Fruit fly (Drosophila melanogaster) whole organism, pupa: ENCODE measurements around the gene Non2.

Experiments used
- CG10348 ChIP-seq: fragments of 200-800 bp; sonication (Bioruptor generic); IDR thresholded peaks from 2 replicates; pipeline ENCODE4 v1.3.6; 2022; ENCODE audit warnings: missing biosample characterization, missing genetic modification characterization
- CG12605 ChIP-seq: fragments of 200-800 bp; sonication (Bioruptor generic); IDR thresholded peaks from 2 replicates; pipeline ENCODE4 v1.3.6; 2022; ENCODE audit warnings: missing biosample characterization, missing genetic modification characterization
- CG13204 ChIP-seq: fragments of 200-800 bp; sonication (Bioruptor generic); optimal IDR thresholded peaks from 2 replicates; lab custom pipeline; 2018; ENCODE audit warnings: missing biosample characterization, mild to moderate bottlenecking, missing genetic modification characterization, moderate library complexity
- CG14655 ChIP-seq: fragments of 200-800 bp; sonication (Bioruptor generic); optimal IDR thresholded peaks from 3 replicates; lab custom pipeline; 2017; ENCODE audit warnings: mild to moderate bottlenecking, missing biosample characterization, missing genetic modification reagents, missing genetic modification characterization
- CG15710 ChIP-seq: fragments of 200-800 bp; sonication (Bioruptor generic); optimal IDR thresholded peaks from 2 replicates; lab custom pipeline; 2018; ENCODE audit warnings: missing biosample characterization, mild to moderate bottlenecking, missing genetic modification characterization, moderate library complexity
- CG17806 ChIP-seq: fragments of 200-800 bp; sonication (Bioruptor generic); optimal IDR thresholded peaks from 2 replicates; lab custom pipeline; 2018; ENCODE audit warnings: missing biosample characterization, mild to moderate bottlenecking, missing genetic modification characterization, moderate library complexity
- CG32121 ChIP-seq: fragments of 200-800 bp; sonication (Bioruptor generic); IDR thresholded peaks from 2 replicates; pipeline ENCODE4 v1.3.6; 2022; ENCODE audit warnings: missing biosample characterization, missing genetic modification characterization
- CG34367 ChIP-seq: fragments of 200-800 bp; sonication (Bioruptor generic); optimal IDR thresholded peaks from 2 replicates; lab custom pipeline; 2018; ENCODE audit warnings: missing biosample characterization, mild to moderate bottlenecking, missing genetic modification characterization
- CG4496 ChIP-seq: fragments of 200-800 bp; sonication (Bioruptor generic); IDR thresholded peaks from 3 replicates; pipeline ENCODE4 v1.3.6; 2022; ENCODE audit warnings: missing biosample characterization, missing genetic modification characterization
- CG8159 ChIP-seq: fragments of 200-800 bp; sonication (Bioruptor generic); optimal IDR thresholded peaks from 3 replicates; lab custom pipeline; 2018; ENCODE audit warnings: missing biosample characterization, mild to moderate bottlenecking, missing genetic modification characterization, moderate library complexity
- CG8301 ChIP-seq: fragments of 200-800 bp; sonication (Bioruptor generic); optimal IDR thresholded peaks from 2 replicates; lab custom pipeline; 2018; ENCODE audit warnings: missing biosample characterization, mild to moderate bottlenecking, missing genetic modification characterization
- CG9948 ChIP-seq: fragments of 200-800 bp; sonication (Bioruptor generic); optimal IDR thresholded peaks from 2 replicates; lab custom pipeline; 2018; ENCODE audit warnings: missing biosample characterization, mild to moderate bottlenecking, missing genetic modification characterization, moderate library complexity
- D1 ChIP-seq: fragments of 200-800 bp; sonication (Bioruptor generic); optimal IDR thresholded peaks from 2 replicates; lab custom pipeline; 2018; ENCODE audit warnings: missing biosample characterization, mild to moderate bottlenecking, missing genetic modification characterization, moderate library complexity
- EcR ChIP-seq: fragments of 200-800 bp; sonication (Bioruptor generic); optimal IDR thresholded peaks from 3 replicates; lab custom pipeline; 2019; ENCODE audit warnings: missing biosample characterization, missing genetic modification characterization, mild to moderate bottlenecking, moderate library complexity, missing genetic modification reagents
- Ets98B ChIP-seq: fragments of 200-800 bp; sonication (Bioruptor generic); IDR thresholded peaks from 2 replicates; pipeline ENCODE4 v1.3.6; 2022; ENCODE audit warnings: missing biosample characterization, missing genetic modification characterization
- Pif1A ChIP-seq: fragments of 200-800 bp; sonication (Bioruptor generic); optimal IDR thresholded peaks from 3 replicates; lab custom pipeline; 2016; ENCODE audit warnings: missing biosample characterization, missing genetic modification characterization
- Pif1B ChIP-seq: fragments of 200-800 bp; sonication (Bioruptor generic); optimal IDR thresholded peaks from 3 replicates; lab custom pipeline; 2016; ENCODE audit warnings: missing biosample characterization, missing genetic modification characterization
- Snoo ChIP-seq: fragments of 200-800 bp; sonication (Bioruptor generic); optimal IDR thresholded peaks from 3 replicates; lab custom pipeline; 2017; ENCODE audit warnings: missing biosample characterization, mild to moderate bottlenecking, missing genetic modification characterization, inconsistent platforms
- fd96Ca ChIP-seq: fragments of 200-800 bp; sonication (Bioruptor generic); IDR thresholded peaks from 3 replicates; pipeline ENCODE4 v1.3.6; 2022; ENCODE audit warnings: missing biosample characterization, missing genetic modification characterization
- gl ChIP-seq: fragments of 200-800 bp; sonication (Bioruptor generic); optimal IDR thresholded peaks from 2 replicates; lab custom pipeline; 2018; ENCODE audit warnings: missing biosample characterization, mild to moderate bottlenecking, missing genetic modification characterization
- rn ChIP-seq: fragments of 200-800 bp; sonication (Bioruptor generic); IDR thresholded peaks from 2 replicates; pipeline ENCODE4 v1.3.6; 2022; ENCODE audit warnings: missing biosample characterization, missing genetic modification characterization

The Non2 gene

dm6 chr3L:2734363-2735160, 32.2 kb upstream of the Non2 start:
- TF ChIP-seq gl (tag; lab: Kevin White, UChicago): no peak
- peak; percentile 6 for TF ChIP-seq CG8301 (tag; lab: Kevin White, UChicago)
- no peak for TF ChIP-seq CG10348
- TF ChIP-seq CG34367 (tag; lab: Kevin White, UChicago): no peak
- peak; percentile 58; the same call in 1 of the 3 replicates for TF ChIP-seq fd96Ca (GFP tag; lab: Robert Waterston, UW)
- TF ChIP-seq CG17806 (tag; lab: Kevin White, UChicago): no peak
- TF ChIP-seq CG9948: peak; percentile 18
- TF ChIP-seq CG13204 (GFP tag; lab: Kevin White, UChicago): no peak
- TF ChIP-seq D1 (tag; lab: Kevin White, UChicago): no peak
- TF ChIP-seq Pif1B (GFP tag; lab: Kevin White, UChicago): no peak
- no peak for TF ChIP-seq CG12605
- TF ChIP-seq Snoo: no peak
- no peak for TF ChIP-seq CG15710 (tag; lab: Kevin White, UChicago)
- no peak for TF ChIP-seq rn (GFP tag; lab: Robert Waterston, UW)
- TF ChIP-seq EcR (GFP tag; lab: Kevin White, UChicago): no peak
- TF ChIP-seq CG32121 (GFP tag; lab: Robert Waterston, UW): peak; percentile 70
- peak; percentile 9 for TF ChIP-seq CG14655
- TF ChIP-seq CG4496 (GFP tag; lab: Robert Waterston, UW): peak; percentile 71
- peak; percentile 8 for TF ChIP-seq CG8159 (tag; lab: Kevin White, UChicago)
- TF ChIP-seq Ets98B (GFP tag; lab: Robert Waterston, UW): no peak
- no peak for TF ChIP-seq Pif1A (GFP tag; lab: Kevin White, UChicago)

dm6 chr3L:2739450-2739849, 27.3 kb upstream of the Non2 start, which contains the start of gene Acp62F:
Gene Acp62F, plus strand, starts transcription at chr3L:2739750.
- TF ChIP-seq rn (GFP tag; lab: Robert Waterston, UW) (no peak), fd96Ca (GFP tag; lab: Robert Waterston, UW) (no peak), CG15710 (tag; lab: Kevin White, UChicago) (no peak), CG9948 (no peak), CG4496 (GFP tag; lab: Robert Waterston, UW) (no peak), CG14655 (no peak), D1 (tag; lab: Kevin White, UChicago) (no peak), CG32121 (GFP tag; lab: Robert Waterston, UW) (no peak), gl (tag; lab: Kevin White, UChicago) (no peak), Pif1B (GFP tag; lab: Kevin White, UChicago) (no peak), CG10348 (no peak), CG34367 (tag; lab: Kevin White, UChicago) (no peak), CG17806 (tag; lab: Kevin White, UChicago) (no peak), CG13204 (GFP tag; lab: Kevin White, UChicago) (no peak), CG8301 (tag; lab: Kevin White, UChicago) (no peak)
- TF ChIP-seq, all 21 proteins: peak for 0

dm6 chr3L:2743755-2744154, 23.0 kb upstream of the Non2 start:
- TF ChIP-seq CG9948 (no peak), CG8301 (tag; lab: Kevin White, UChicago) (no peak), CG32121 (GFP tag; lab: Robert Waterston, UW) (no peak), D1 (tag; lab: Kevin White, UChicago) (no peak), EcR (GFP tag; lab: Kevin White, UChicago) (no peak), CG8159 (tag; lab: Kevin White, UChicago) (no peak), CG17806 (tag; lab: Kevin White, UChicago) (no peak), Ets98B (GFP tag; lab: Robert Waterston, UW) (no peak), fd96Ca (GFP tag; lab: Robert Waterston, UW) (no peak), Pif1B (GFP tag; lab: Kevin White, UChicago) (no peak), CG10348 (no peak), Pif1A (GFP tag; lab: Kevin White, UChicago) (no peak), CG12605 (no peak), CG13204 (GFP tag; lab: Kevin White, UChicago) (no peak)

- no peak for TF ChIP-seq CG8301 (tag; lab: Kevin White, UChicago)
Measured at dm6 chr3L:2744963-2745362, 21.8 kb upstream of the Non2 start.

DNA sequence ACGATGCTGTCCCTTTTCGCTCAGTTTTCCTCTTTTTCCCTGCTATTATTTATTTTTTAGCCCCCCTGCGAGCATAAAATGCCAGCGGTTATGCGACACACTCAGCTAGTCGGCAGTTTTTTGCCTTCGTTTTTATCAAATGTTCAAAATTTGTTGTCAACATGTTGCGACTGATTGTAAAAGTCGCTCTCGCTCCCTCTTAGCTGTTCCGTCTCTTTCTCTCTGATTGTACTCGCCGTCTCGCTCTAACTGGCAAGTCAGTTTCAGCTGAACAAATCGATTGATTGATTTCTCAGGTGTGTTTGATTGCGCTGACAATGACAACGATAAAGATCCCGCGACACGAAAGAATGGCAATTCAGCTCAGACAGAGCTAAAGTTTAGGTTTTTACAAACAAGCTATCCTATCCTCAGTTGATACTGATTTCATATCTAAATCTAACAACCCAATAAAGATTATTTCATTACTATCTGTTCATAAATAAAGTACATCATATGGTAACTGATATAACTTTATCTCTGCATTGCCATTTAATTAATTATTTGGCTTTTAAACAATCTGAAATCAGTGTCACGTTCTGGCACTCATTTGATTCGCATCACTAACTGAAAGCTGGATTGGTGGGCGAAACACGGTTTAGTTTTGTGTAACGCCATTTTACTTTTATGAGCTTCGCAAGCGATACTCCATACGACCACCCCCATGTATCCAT, 20.9 kb upstream of the Non2 start:
- no peak for TF ChIP-seq CG17806 (tag; lab: Kevin White, UChicago)
- TF ChIP-seq Snoo: no peak
- no peak for TF ChIP-seq CG15710 (tag; lab: Kevin White, UChicago)
- no peak for TF ChIP-seq CG13204 (GFP tag; lab: Kevin White, UChicago)
- TF ChIP-seq CG10348: no peak
- no peak for TF ChIP-seq CG12605
- TF ChIP-seq EcR (GFP tag; lab: Kevin White, UChicago): no peak

dm6 chr3L:2748359-2748758, 18.4 kb upstream of the Non2 start:
- TF ChIP-seq CG10348 (no peak), EcR (GFP tag; lab: Kevin White, UChicago) (no peak), fd96Ca (GFP tag; lab: Robert Waterston, UW) (no peak), CG8159 (tag; lab: Kevin White, UChicago) (no peak), CG8301 (tag; lab: Kevin White, UChicago) (no peak), gl (tag; lab: Kevin White, UChicago) (no peak), rn (GFP tag; lab: Robert Waterston, UW) (no peak)
